Worm (Caenorhabditis elegans) whole organism, dauer: ENCODE results near the gene K08F9.4.

ENCODE experiments used
- unc-62 ChIP-seq: sonication (generic microtip); optimal IDR thresholded peaks from 2 replicates; lab custom pipeline; 2017; ENCODE audit warnings: missing biosample characterization, missing genetic modification reagents, missing genetic modification characterization

K08F9.4 gene

DNA sequence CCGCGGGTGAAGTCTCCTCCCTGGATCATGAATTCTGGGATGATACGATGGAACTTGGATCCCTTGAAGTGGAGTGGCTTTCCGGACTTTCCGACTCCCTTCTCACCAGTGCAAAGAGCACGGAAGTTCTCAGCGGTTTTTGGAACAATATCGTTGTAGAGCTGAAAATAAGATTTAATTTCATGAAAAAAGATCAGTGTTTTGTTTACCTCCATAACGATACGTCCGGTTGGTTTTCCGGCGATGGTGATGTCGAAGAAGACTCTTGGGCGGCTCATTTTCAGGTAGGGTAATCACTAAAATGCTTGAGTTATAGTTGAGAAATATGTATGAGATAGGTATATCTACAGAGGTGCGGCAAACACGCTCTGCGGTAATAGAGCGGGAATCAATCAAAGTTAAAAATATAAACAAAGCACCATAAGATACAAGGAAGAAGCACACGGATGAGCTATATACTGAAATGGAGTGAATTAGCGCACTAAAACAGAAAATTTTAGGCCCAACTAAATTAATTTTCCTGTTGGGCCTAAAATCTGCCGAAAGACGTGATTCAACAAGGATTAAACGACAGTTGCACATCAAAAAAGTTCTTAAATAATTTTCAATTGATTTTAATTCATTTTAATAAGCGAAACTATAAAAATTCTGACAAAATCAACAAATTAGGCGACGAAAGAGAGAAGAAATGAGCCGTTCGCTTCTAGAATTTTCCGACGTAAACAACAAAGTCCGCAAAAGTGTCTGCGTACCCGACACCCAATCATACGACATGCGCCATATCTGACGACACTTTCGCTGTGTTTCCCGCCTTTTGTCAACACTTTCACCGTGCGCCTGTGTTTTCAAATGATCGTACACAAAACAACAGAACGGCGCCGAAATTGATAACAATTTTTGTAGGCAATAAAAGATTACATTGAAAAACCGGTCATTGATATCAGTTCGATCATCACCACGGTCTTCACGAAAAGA, 43.6 kb downstream of the K08F9.4 start, which contains the start of the genes cyn-7 and bath-36:
Gene cyn-7 (minus strand): TSS at position 296 of the 975 bp plus-strand sequence.
Gene bath-36 (plus strand): TSS at position 806 of the 975 bp plus-strand sequence.
- TF ChIP-seq unc-62 (GFP tag; lab: Kevin White, UChicago), result no peak

DNA sequence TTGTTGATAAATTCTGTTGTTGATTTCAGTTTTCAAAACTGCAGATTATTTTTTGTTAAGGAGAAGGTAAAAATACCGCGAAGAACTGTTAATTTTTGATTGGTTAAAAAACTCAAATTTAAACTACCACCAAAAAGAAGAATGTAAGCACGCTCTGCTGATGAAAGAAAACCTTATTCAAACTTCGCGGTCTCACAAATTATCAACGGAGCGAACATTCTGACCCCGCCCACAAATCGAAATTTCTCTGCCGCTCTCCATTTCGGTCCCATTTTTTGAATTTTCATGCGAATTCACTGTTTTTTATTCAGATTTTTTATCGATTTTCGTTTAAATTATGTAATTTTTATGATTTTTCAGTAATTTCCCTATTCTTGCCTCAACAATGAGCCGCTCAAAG, 45.7 kb downstream of the K08F9.4 start, which contains the start of gene cyn-3:
Gene cyn-3 (plus strand): TSS at position 361 of the 400 bp plus-strand sequence.
- no peak for TF ChIP-seq unc-62 (GFP tag; lab: Kevin White, UChicago)

DNA sequence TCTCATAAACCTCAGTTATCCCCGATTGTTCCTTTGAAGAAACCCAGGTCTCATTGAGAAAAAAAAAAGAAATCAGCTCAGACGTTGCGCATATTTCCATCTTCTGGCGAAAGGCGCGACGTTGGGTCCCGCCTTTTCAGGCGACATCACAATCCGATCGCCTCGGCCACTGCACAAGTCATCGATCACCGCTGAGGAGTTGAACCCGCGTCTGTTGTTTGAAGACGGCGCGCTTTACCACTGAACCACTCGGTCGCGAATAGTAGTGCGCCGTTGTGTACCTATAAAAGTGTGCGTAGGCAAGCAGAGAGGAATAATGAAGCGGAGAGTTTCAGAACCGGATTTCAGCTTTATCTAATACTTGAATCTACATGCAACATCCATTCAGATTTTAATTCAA, 47.1 kb downstream of the K08F9.4 start, which contains the start of gene Y75B12B.11:
Gene Y75B12B.11 (plus strand): TSS at position 394 of the 400 bp plus-strand sequence.
- no peak for TF ChIP-seq unc-62 (GFP tag; lab: Kevin White, UChicago)

DNA sequence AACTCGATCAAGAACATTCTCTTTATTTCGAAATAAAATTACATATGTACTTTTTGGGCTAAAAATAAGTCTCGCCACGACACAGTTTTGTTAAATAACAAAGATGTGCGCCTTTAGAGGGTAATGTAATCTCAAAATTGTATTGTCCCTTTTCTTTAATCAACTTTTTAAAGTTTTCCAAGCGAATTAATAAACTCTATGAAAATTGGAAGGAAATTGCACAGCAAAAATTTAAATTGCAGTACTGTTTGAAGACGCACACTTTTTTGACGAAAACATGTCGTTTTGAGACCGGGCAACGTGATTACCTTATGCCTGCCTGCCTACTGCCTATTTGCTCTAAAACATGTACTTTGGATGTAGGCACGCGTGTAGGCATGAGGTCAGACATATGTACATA, 48.2 kb downstream of the K08F9.4 start:
- no peak for TF ChIP-seq unc-62 (GFP tag; lab: Kevin White, UChicago)

DNA sequence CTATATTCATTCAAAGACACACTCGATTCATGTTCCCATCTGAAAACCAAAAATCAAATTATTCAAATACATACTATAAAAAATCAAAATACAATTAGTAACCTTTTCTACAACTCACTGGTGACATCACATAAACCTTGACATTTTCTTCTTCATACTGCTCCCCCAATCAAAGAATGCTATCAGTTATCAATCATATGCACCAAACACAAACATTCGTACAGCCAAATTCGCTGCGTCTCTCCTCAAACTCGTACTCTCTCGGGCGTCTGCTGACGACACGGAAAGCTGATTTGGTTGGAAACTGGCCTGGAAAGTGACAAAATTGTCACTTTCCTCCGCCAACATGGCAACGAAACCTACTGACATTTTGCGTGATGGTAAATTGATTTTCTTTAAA, 48.6 kb downstream of the K08F9.4 start, which contains the start of gene plc-2:
Gene plc-2 (plus strand): TSS at position 196 of the 400 bp plus-strand sequence.
- no peak for TF ChIP-seq unc-62 (GFP tag; lab: Kevin White, UChicago)

DNA sequence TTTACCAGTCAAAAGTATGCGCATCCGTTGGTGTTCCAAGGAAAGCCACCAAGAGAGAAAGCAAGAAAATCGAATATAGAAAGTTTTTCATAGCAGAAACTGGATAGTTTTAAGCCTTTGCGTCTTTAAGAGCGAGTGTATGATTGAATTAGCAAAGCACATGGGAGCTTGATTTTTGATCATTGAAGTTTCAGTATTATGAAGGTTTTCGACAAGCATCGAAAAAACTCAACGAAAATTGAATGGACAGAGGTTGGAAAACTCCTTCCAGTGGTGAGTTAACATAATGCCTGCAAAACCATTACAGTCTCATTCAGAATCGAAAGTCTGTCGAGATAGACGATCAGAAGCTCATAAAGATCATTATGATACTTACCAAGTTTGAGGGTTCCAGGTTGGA, 50.1 kb downstream of the K08F9.4 start, which contains the start of gene Y75B12B.13:
Gene Y75B12B.13 (minus strand): TSS at position 101 of the 400 bp plus-strand sequence.
- TF ChIP-seq unc-62 (GFP tag; lab: Kevin White, UChicago), result no peak
